Worm (Caenorhabditis elegans): ENCODE data around the gene F01D5.3.

DNA sequence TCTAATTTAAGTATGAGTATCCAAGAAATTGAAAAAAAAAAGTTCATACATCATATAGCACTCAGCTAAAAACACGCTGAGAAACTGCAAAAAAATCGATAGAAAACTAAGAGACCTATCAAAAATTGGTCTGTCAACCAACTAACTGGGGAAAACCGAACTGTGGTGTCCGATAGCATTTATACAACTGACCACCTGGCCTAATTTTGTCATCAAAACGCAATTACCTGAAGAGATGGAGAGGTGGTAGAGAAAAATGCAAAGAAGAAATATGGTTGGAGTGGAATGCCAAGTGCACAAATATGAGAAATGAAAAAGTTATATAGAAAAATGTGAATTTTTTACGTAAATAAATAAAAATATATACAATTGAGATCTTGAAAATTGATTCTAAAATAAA, 26.4 kb downstream of the F01D5.3 start, which contains the start of gene Y39G8B.1:
- no peak for TF ChIP-seq nhr-12 (tag; optimal IDR thresholded peaks at IDR 0.05)
- no peak for TF ChIP-seq unc-62 (GFP tag; optimal IDR thresholded peaks at IDR 0.05)
- TF ChIP-seq ztf-11 (tag; optimal IDR thresholded peaks at IDR 0.05): no peak
- no peak for TF ChIP-seq nhr-21 (tag; optimal IDR thresholded peaks at IDR 0.05)
- no peak for TF ChIP-seq R02D3.7 (tag; optimal IDR thresholded peaks at IDR 0.05)
- no peak for TF ChIP-seq alr-1 (tag; optimal IDR thresholded peaks at IDR 0.05)

Measured in whole organism, L2 larva.